Worm (Caenorhabditis elegans): ENCODE results near the gene glrx-5.

glrx-5 gene

DNA sequence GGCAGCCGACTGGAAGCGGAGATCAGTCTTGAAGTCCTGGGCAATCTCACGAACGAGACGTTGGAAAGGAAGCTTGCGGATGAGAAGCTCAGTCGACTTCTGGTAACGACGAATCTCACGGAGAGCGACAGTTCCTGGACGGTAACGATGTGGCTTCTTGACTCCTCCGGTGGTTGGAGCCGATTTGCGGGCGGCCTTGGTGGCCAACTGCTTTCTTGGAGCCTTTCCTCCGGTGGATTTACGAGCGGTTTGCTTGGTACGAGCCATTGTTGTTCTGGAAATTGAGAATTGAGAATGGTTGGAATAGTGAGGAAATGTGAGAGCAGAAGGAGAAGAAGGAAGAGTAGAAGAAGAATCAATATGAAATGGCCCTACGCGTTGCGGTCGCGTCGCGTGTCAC, 5.8 kb downstream of the glrx-5 start:
- TF ChIP-seq unc-62 (GFP tag; optimal IDR thresholded peaks at IDR 0.05) (no peak), lin-32 (GFP tag; optimal IDR thresholded peaks at IDR 0.05) (no peak)

DNA sequence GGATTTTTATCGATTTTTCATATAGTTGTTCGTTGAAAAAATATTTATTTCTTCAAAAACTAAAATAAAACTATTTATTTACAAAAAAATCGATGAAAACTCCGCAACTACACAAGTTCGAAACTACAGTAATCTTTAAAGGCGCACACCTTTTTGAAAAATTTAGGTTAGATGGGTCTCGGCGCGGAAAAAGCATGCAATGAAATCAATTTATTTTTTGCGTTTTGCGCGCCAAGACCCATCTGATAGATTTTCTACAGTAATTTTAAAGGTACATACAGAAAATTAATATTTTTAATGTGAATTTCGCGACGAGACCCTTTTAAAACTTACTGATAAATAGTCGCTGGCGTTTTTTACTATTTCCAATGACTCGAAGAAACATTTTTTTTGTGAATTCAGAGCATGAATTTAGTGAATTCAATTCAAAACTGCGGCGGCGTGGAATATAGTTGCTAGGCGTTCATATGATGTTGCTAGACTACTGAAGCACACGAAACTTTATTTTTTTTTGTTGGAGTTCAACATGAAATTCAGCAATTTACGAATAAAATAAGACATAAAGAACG, 6.6 kb downstream of the glrx-5 start, which contains the start of gene Y75B8A.33:
TSS of gene Y75B8A.33 (minus strand) at position 385 of the 569 bp plus-strand sequence.
- TF ChIP-seq cnd-1 (tag; optimal IDR thresholded peaks at IDR 0.05), result no peak
- no peak for TF ChIP-seq nhr-28 (tag; optimal IDR thresholded peaks at IDR 0.05)
- peak; percentile 44 for TF ChIP-seq ceh-83 (GFP tag; optimal IDR thresholded peaks at IDR 0.05)
- TF ChIP-seq ces-1 (GFP tag; optimal IDR thresholded peaks at IDR 0.05), result no peak
- TF ChIP-seq elt-1 (tag; optimal IDR thresholded peaks at IDR 0.05; ENCODE audit: borderline replicate concordance, insufficient read depth), result no peak
- no peak for TF ChIP-seq pha-4 (tag; optimal IDR thresholded peaks at IDR 0.05)
- no peak for TF ChIP-seq blmp-1 (tag; optimal IDR thresholded peaks at IDR 0.05)
- peak; percentile 8 for TF ChIP-seq sptf-1 (tag; optimal IDR thresholded peaks at IDR 0.05)
- TF ChIP-seq drap-1 (GFP tag; optimal IDR thresholded peaks at IDR 0.05), result no peak
- TF ChIP-seq unc-120 (tag; optimal IDR thresholded peaks at IDR 0.05; ENCODE audit: poor library complexity, severe bottlenecking), result no peak
- TF ChIP-seq mep-1 (tag; optimal IDR thresholded peaks at IDR 0.05), result no peak
- no peak for TF ChIP-seq mab-5 (tag; optimal IDR thresholded peaks at IDR 0.05)
- no peak for TF ChIP-seq lin-32 (GFP tag; optimal IDR thresholded peaks at IDR 0.05)

DNA sequence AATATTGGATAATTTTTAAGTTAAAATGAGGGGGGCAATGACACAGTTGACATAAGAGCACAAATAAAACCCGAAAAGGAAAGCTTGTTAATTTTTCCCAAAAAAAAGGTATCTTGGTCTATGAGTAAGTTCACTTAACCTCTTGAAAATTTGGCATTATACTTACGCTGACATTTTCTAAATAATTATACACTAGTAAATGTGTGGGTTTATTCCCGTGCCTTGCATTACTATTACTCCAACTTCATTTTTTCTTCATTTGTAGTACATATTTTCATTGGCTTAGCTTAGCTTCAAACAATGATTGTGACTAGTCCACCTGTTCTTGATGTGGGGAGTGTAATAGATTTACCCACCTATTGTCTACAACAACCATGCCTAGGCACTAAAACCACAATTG, 14.4 kb downstream of the glrx-5 start, which contains the start of gene Y75B8A.34:
TSS of gene Y75B8A.34 (plus strand) at position 301 of the 400 bp plus-strand sequence.
- TF ChIP-seq tbx-8 (GFP tag; optimal IDR thresholded peaks at IDR 0.05) (no peak), drap-1 (GFP tag; optimal IDR thresholded peaks at IDR 0.05) (no peak), snpc-4 (tag; optimal IDR thresholded peaks at IDR 0.05) (no peak), nhr-28 (tag; optimal IDR thresholded peaks at IDR 0.05) (no peak), nhr-76 (tag; optimal IDR thresholded peaks at IDR 0.05) (no peak), lin-13 (tag; optimal IDR thresholded peaks at IDR 0.05) (no peak), unc-39 (tag; optimal IDR thresholded peaks at IDR 0.05) (no peak), blmp-1 (tag; optimal IDR thresholded peaks at IDR 0.05) (no peak), nhr-12 (tag; optimal IDR thresholded peaks at IDR 0.05) (no peak), ztf-11 (tag; optimal IDR thresholded peaks at IDR 0.05) (no peak), pha-4 (tag; optimal IDR thresholded peaks at IDR 0.05) (no peak), elt-3 (tag; optimal IDR thresholded peaks at IDR 0.05) (no peak), unc-120 (tag; optimal IDR thresholded peaks at IDR 0.05; ENCODE audit: poor library complexity, severe bottlenecking) (no peak), cnd-1 (tag; optimal IDR thresholded peaks at IDR 0.05) (no peak), zip-8 (tag; optimal IDR thresholded peaks at IDR 0.05) (no peak), flh-1 (GFP tag; optimal IDR thresholded peaks at IDR 0.05) (no peak), mep-1 (tag; optimal IDR thresholded peaks at IDR 0.05) (no peak), bed-3 (GFP tag; optimal IDR thresholded peaks at IDR 0.05) (no peak)

DNA sequence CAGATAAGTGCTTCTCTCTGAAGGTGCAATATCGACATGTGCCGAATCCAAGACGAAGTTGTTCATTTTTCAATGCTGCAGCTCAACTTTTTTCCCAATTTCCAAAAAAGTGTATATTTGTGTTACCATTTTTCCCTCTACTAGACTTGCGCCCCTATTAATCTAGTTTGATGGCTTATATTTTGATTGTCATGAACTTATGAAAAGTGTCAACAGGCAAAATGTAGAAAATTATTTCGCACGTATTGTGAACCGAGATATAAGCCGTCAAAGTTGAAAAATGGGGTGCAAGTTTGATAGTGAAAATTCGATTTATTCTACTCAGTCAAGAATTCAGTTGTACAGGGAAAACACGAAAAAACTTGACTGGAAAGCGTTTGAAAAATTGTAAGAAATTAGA, 15.2 kb downstream of the glrx-5 start, which contains the start of gene Y75B8A.32:
TSS of gene Y75B8A.32 (minus strand) at position 101 of the 400 bp plus-strand sequence.
- TF ChIP-seq ceh-83 (GFP tag; optimal IDR thresholded peaks at IDR 0.05), result no peak
- no peak for TF ChIP-seq snpc-4 (tag; optimal IDR thresholded peaks at IDR 0.05)
- no peak for TF ChIP-seq nhr-237 (tag; optimal IDR thresholded peaks at IDR 0.05)

DNA sequence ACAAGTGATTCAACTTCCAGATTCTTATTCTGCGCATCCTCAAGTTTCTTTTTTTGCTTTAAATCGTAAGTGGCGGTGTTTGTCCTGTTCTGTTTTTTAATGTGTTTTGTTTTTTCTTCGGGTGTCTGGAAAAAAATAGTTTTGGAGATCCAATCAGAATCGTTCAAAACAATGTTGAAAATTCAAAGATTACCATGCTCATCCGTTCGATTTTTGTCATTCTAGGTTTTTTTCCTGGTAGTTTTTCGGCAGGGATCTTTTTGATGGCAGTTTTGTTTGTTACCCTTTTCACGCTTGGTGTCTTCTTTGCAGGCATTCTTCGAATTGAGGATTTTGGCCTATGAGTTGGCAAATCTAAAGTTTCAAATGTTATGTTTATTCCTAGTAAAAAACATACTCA, 17.1 kb downstream of the glrx-5 start:
- TF ChIP-seq nhr-28 (tag; optimal IDR thresholded peaks at IDR 0.05) (no peak), drap-1 (GFP tag; optimal IDR thresholded peaks at IDR 0.05) (no peak), ces-1 (GFP tag; optimal IDR thresholded peaks at IDR 0.05) (no peak), unc-62 (GFP tag; optimal IDR thresholded peaks at IDR 0.05) (no peak), elt-3 (tag; optimal IDR thresholded peaks at IDR 0.05) (no peak), snpc-4 (tag; optimal IDR thresholded peaks at IDR 0.05) (no peak)

DNA sequence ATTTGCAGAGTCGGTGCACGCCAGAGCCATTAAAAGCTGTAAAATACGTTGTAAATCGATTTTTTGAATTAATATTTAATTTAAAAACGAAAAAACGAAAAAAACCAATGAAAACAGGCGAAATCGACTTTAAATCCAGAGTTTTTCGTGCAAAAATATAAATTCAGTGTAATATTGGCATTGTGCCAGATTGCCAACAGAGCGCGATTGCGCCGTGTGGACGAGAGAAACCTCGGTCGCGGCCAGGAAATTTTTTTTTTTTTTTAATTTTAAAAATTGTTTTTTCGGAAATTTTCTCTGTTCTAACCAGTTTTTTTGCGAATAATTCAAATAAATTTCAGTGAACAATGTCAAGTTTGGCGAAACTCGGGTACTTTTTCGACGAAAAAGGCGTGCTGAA, 22.4 kb downstream of the glrx-5 start, which contains the start of the genes pph-4.1 and Y75B8A.31:
TSS of gene pph-4.1 (minus strand) at position 36 of the 400 bp plus-strand sequence.
TSS of gene Y75B8A.31 (plus strand) at position 342 of the 400 bp plus-strand sequence.
- peak; percentile 33 for TF ChIP-seq ceh-39 (tag; optimal IDR thresholded peaks at IDR 0.05)
- TF ChIP-seq mab-5 (tag; optimal IDR thresholded peaks at IDR 0.05), result no peak
- TF ChIP-seq nhr-28 (tag; optimal IDR thresholded peaks at IDR 0.05), result no peak
- no peak for TF ChIP-seq tbx-8 (GFP tag; optimal IDR thresholded peaks at IDR 0.05)
- no peak for TF ChIP-seq ham-2 (GFP tag; optimal IDR thresholded peaks at IDR 0.05)
- TF ChIP-seq ces-1 (GFP tag; optimal IDR thresholded peaks at IDR 0.05), result peak; percentile 61
- TF ChIP-seq unc-62 (GFP tag; optimal IDR thresholded peaks at IDR 0.05), result no peak
- TF ChIP-seq cnd-1 (tag; optimal IDR thresholded peaks at IDR 0.05), result no peak
- TF ChIP-seq lin-32 (GFP tag; optimal IDR thresholded peaks at IDR 0.05), result no peak
- TF ChIP-seq nhr-237 (tag; optimal IDR thresholded peaks at IDR 0.05), result peak; percentile 40
- TF ChIP-seq nhr-76 (tag; optimal IDR thresholded peaks at IDR 0.05), result no peak
- no peak for TF ChIP-seq ceh-83 (GFP tag; optimal IDR thresholded peaks at IDR 0.05)
- no peak for TF ChIP-seq blmp-1 (tag; optimal IDR thresholded peaks at IDR 0.05)
- TF ChIP-seq lin-13 (tag; optimal IDR thresholded peaks at IDR 0.05), result peak; percentile 62
- TF ChIP-seq elt-3 (tag; optimal IDR thresholded peaks at IDR 0.05), result no peak
- TF ChIP-seq drap-1 (GFP tag; optimal IDR thresholded peaks at IDR 0.05), result no peak
- peak; percentile 82 for TF ChIP-seq mep-1 (tag; optimal IDR thresholded peaks at IDR 0.05)
- TF ChIP-seq bed-3 (GFP tag; optimal IDR thresholded peaks at IDR 0.05), result no peak
- TF ChIP-seq zip-8 (tag; optimal IDR thresholded peaks at IDR 0.05), result no peak
- TF ChIP-seq pha-4 (tag; optimal IDR thresholded peaks at IDR 0.05), result peak; percentile 72
- peak; percentile 74 for TF ChIP-seq lsy-2 (tag; optimal IDR thresholded peaks at IDR 0.05)
- no peak for TF ChIP-seq flh-1 (GFP tag; optimal IDR thresholded peaks at IDR 0.05)
- TF ChIP-seq snpc-4 (tag; optimal IDR thresholded peaks at IDR 0.05), result no peak
- TF ChIP-seq ztf-11 (tag; optimal IDR thresholded peaks at IDR 0.05), result no peak
- no peak for TF ChIP-seq ceh-43 (GFP tag; optimal IDR thresholded peaks at IDR 0.05)
- TF ChIP-seq M03D4.4 (tag; optimal IDR thresholded peaks at IDR 0.05), result no peak
- no peak for TF ChIP-seq unc-39 (tag; optimal IDR thresholded peaks at IDR 0.05)
- peak; percentile 75 for TF ChIP-seq sptf-1 (tag; optimal IDR thresholded peaks at IDR 0.05)
- no peak for TF ChIP-seq sem-2 (GFP tag; optimal IDR thresholded peaks at IDR 0.05)
- peak; percentile 1 for TF ChIP-seq unc-120 (tag; optimal IDR thresholded peaks at IDR 0.05; ENCODE audit: poor library complexity, severe bottlenecking)
- peak; percentile 14 for TF ChIP-seq hlh-1 (tag; optimal IDR thresholded peaks at IDR 0.05)
- TF ChIP-seq mls-2 (tag; optimal IDR thresholded peaks at IDR 0.05), result peak; percentile 9
